Fruit fly (Drosophila melanogaster) whole organism, embryonic: ENCODE data around the gene Sfp35C.

Source experiments
- Adf1 ChIP-seq: fragments of 200-800 bp; sonication (Bioruptor generic); IDR thresholded peaks from 2 replicates; pipeline ENCODE4 v1.3.6; 2022; ENCODE audit warnings: missing biosample characterization, missing genetic modification characterization
- Atf6 ChIP-seq: fragments of 200-800 bp; sonication (Bioruptor generic); IDR thresholded peaks from 2 replicates; pipeline ENCODE4 v1.3.6; 2022; ENCODE audit warnings: missing biosample characterization, missing genetic modification characterization
- B-H2 ChIP-seq: fragments of 200-800 bp; sonication (Bioruptor generic); optimal IDR thresholded peaks from 2 replicates; lab custom pipeline; 2018; ENCODE audit warnings: missing biosample characterization, mild to moderate bottlenecking, missing genetic modification characterization
- BtbVII ChIP-seq: fragments of 200-800 bp; sonication (Bioruptor generic); optimal IDR thresholded peaks from 3 replicates; lab custom pipeline; 2017; ENCODE audit warnings: missing biosample characterization, mild to moderate bottlenecking, missing genetic modification characterization
- C15 ChIP-seq: fragments of 200-800 bp; sonication (Bioruptor generic); IDR thresholded peaks from 3 replicates; pipeline ENCODE4 v1.3.6; 2022; ENCODE audit warnings: missing biosample characterization, missing genetic modification characterization
- CG10959 ChIP-seq: fragments of 200-800 bp; sonication (Bioruptor generic); IDR thresholded peaks from 2 replicates; pipeline ENCODE4 v1.3.6; 2022; ENCODE audit warnings: missing biosample characterization, missing genetic modification characterization
- CG12236 ChIP-seq: fragments of 200-800 bp; sonication (Bioruptor generic); optimal IDR thresholded peaks from 2 replicates; lab custom pipeline; 2016; ENCODE audit warnings: missing biosample characterization, missing genetic modification characterization
- CG12391 ChIP-seq: fragments of 200-800 bp; sonication (Bioruptor generic); optimal IDR thresholded peaks from 3 replicates; lab custom pipeline; 2018; ENCODE audit warnings: missing biosample characterization, mild to moderate bottlenecking, missing genetic modification characterization, moderate library complexity
- CG15073 ChIP-seq: fragments of 200-800 bp; sonication (Bioruptor generic); optimal IDR thresholded peaks from 2 replicates; lab custom pipeline; 2016; ENCODE audit warnings: missing biosample characterization, missing genetic modification characterization
- CG17328 ChIP-seq: fragments of 200-800 bp; sonication (Bioruptor generic); IDR thresholded peaks from 2 replicates; pipeline ENCODE4 v1.3.6; 2022; ENCODE audit warnings: missing biosample characterization, missing genetic modification characterization
- CG18262 ChIP-seq: fragments of 200-800 bp; optimal IDR thresholded peaks from 3 replicates; lab custom pipeline; 2019; ENCODE audit warnings: missing biosample characterization, mild to moderate bottlenecking, missing genetic modification characterization, moderate library complexity
- CG42726 ChIP-seq: fragments of 200-800 bp; sonication (Bioruptor generic); IDR thresholded peaks from 2 replicates; pipeline ENCODE4 v1.3.6; 2022; ENCODE audit warnings: missing biosample characterization, missing genetic modification characterization; ENCODE audit not compliant: partially characterized antibody
- CG43689 ChIP-seq: fragments of 200-800 bp; sonication (Bioruptor generic); IDR thresholded peaks from 2 replicates; pipeline ENCODE4 v1.3.6; 2022; ENCODE audit warnings: missing biosample characterization, missing genetic modification characterization
- CG4617 ChIP-seq: fragments of 200-800 bp; sonication (Bioruptor generic); optimal IDR thresholded peaks from 3 replicates; lab custom pipeline; 2016; ENCODE audit warnings: missing biosample characterization, missing genetic modification characterization, borderline replicate concordance
- CG5245 ChIP-seq: fragments of 200-800 bp; sonication (Bioruptor generic); optimal IDR thresholded peaks from 3 replicates; lab custom pipeline; 2016; ENCODE audit warnings: missing biosample characterization, missing genetic modification characterization
- CG8765 ChIP-seq: fragments of 200-800 bp; sonication (Bioruptor generic); IDR thresholded peaks from 2 replicates; pipeline ENCODE4 v1.3.6; 2022; ENCODE audit warnings: missing biosample characterization, missing genetic modification characterization
- CG8944 ChIP-seq: fragments of 200-800 bp; sonication (Bioruptor generic); optimal IDR thresholded peaks from 3 replicates; lab custom pipeline; 2016; ENCODE audit warnings: missing biosample characterization, missing genetic modification characterization
- CG9876 ChIP-seq: fragments of 200-800 bp; sonication (Bioruptor generic); optimal IDR thresholded peaks from 2 replicates; lab custom pipeline; 2016; ENCODE audit warnings: missing biosample characterization, missing genetic modification characterization
- Doc3 ChIP-seq: fragments of 200-800 bp; sonication (Bioruptor generic); IDR thresholded peaks from 3 replicates; pipeline ENCODE4 v1.3.6; 2022; ENCODE audit warnings: missing biosample characterization, missing genetic modification characterization; ENCODE audit not compliant: partially characterized antibody
- Ets65A ChIP-seq: fragments of 200-800 bp; sonication (Bioruptor generic); peaks from one replicate; lab custom pipeline; 2016; ENCODE audit warnings: missing biosample characterization, missing genetic modification characterization
- Ets97D ChIP-seq: fragments of 200-800 bp; sonication (Bioruptor generic); optimal IDR thresholded peaks from 3 replicates; lab custom pipeline; 2016; ENCODE audit warnings: missing biosample characterization, missing genetic modification characterization
- Fer2 ChIP-seq: fragments of 200-800 bp; sonication (Bioruptor generic); optimal IDR thresholded peaks from 2 replicates; lab custom pipeline; 2018; ENCODE audit warnings: missing biosample characterization, mild to moderate bottlenecking, missing genetic modification characterization, moderate library complexity
- Jarid2 ChIP-seq: fragments of 200-800 bp; sonication (Bioruptor generic); optimal IDR thresholded peaks from 3 replicates; lab custom pipeline; 2017; ENCODE audit warnings: mild to moderate bottlenecking, missing biosample characterization, missing genetic modification reagents, missing genetic modification characterization
- Med ChIP-seq: fragments of 200-800 bp; sonication (Bioruptor generic); peaks from one replicate; lab custom pipeline; 2016; ENCODE audit warnings: missing biosample characterization, missing genetic modification characterization, mild to moderate bottlenecking, inconsistent platforms, moderate library complexity
- Myb ChIP-seq: fragments of 200-800 bp; sonication (Bioruptor generic); optimal IDR thresholded peaks from 2 replicates; lab custom pipeline; 2016; ENCODE audit warnings: missing biosample characterization, missing genetic modification characterization
- Neu2 ChIP-seq: fragments of 200-800 bp; sonication (Bioruptor generic); optimal IDR thresholded peaks from 3 replicates; lab custom pipeline; 2016; ENCODE audit warnings: missing biosample characterization, missing genetic modification characterization, borderline replicate concordance
- Optix ChIP-seq: fragments of 200-800 bp; sonication (Bioruptor generic); IDR thresholded peaks from 3 replicates; pipeline ENCODE4 v1.3.6; 2022; ENCODE audit warnings: missing biosample characterization, missing genetic modification characterization
- Rx ChIP-seq: fragments of 200-800 bp; sonication (Bioruptor generic); IDR thresholded peaks from 2 replicates; pipeline ENCODE4 v1.3.6; 2022; ENCODE audit warnings: missing biosample characterization, missing genetic modification characterization
- Sox102F ChIP-seq: fragments of 200-800 bp; sonication (Bioruptor generic); optimal IDR thresholded peaks from 2 replicates; lab custom pipeline; 2018; ENCODE audit warnings: missing biosample characterization, mild to moderate bottlenecking, missing genetic modification characterization, moderate library complexity
- Spps ChIP-seq: fragments of 200-800 bp; sonication (Bioruptor generic); optimal IDR thresholded peaks from 2 replicates; lab custom pipeline; 2018; ENCODE audit warnings: missing biosample characterization, mild to moderate bottlenecking, missing genetic modification characterization
- chinmo ChIP-seq: fragments of 200-800 bp; sonication (Bioruptor generic); IDR thresholded peaks from 4 replicates; pipeline ENCODE4 v1.3.6; 2022; ENCODE audit warnings: missing biosample characterization, missing genetic modification characterization; ENCODE audit not compliant: partially characterized antibody
- chm ChIP-seq: fragments of 200-800 bp; sonication (Bioruptor generic); IDR thresholded peaks from 2 replicates; pipeline ENCODE4 v1.3.6; 2022; ENCODE audit warnings: missing biosample characterization, missing genetic modification characterization
- dmrt99B ChIP-seq: fragments of 200-800 bp; sonication (Bioruptor generic); optimal IDR thresholded peaks from 2 replicates; lab custom pipeline; 2018; ENCODE audit warnings: missing biosample characterization, mild to moderate bottlenecking, missing genetic modification characterization, moderate library complexity
- fd64A ChIP-seq: fragments of 200-800 bp; sonication (Bioruptor generic); optimal IDR thresholded peaks from 3 replicates; lab custom pipeline; 2018; ENCODE audit warnings: missing biosample characterization, mild to moderate bottlenecking, missing genetic modification characterization
- gcm2 ChIP-seq: fragments of 200-800 bp; sonication (Bioruptor generic); optimal IDR thresholded peaks from 2 replicates; lab custom pipeline; 2016; ENCODE audit warnings: missing biosample characterization, missing genetic modification characterization
- insv ChIP-seq, 2 experiments: fragments of 200-800 bp; sonication (Bioruptor generic); optimal IDR thresholded peaks; 3 replicates each; lab custom pipeline; 2016 to 2018; ENCODE audit warnings: missing biosample characterization in 2 of 2, missing genetic modification characterization in 2 of 2
- p53 ChIP-seq: fragments of 200-800 bp; sonication (Bioruptor generic); optimal IDR thresholded peaks from 2 replicates; lab custom pipeline; 2016; ENCODE audit warnings: missing biosample characterization, missing genetic modification characterization
- pfk ChIP-seq: fragments of 200-800 bp; sonication (Bioruptor generic); optimal IDR thresholded peaks from 2 replicates; lab custom pipeline; 2018; ENCODE audit warnings: missing biosample characterization, mild to moderate bottlenecking, missing genetic modification characterization, moderate library complexity
- psq ChIP-seq: fragments of 200-800 bp; sonication (Bioruptor generic); optimal IDR thresholded peaks from 2 replicates; lab custom pipeline; 2017; ENCODE audit warnings: missing biosample characterization, missing genetic modification characterization
- sc ChIP-seq, 3 experiments: fragments of >200 bp in 2 of 3; fragments of 200-800 bp in 1 of 3; sonication (Bioruptor generic) in 1 of 3; optimal IDR thresholded peaks; 2 replicates in 2 of 3; 3 replicates in 1 of 3; lab custom pipeline; 2017; ENCODE audit warnings: mild to moderate bottlenecking in 1 of 3, missing biosample characterization in 1 of 3, missing genetic modification characterization in 1 of 3, missing genetic modification reagents in 1 of 3
- scrt ChIP-seq: fragments of 200-800 bp; sonication (Bioruptor generic); optimal IDR thresholded peaks from 2 replicates; lab custom pipeline; 2018; ENCODE audit warnings: missing biosample characterization, mild to moderate bottlenecking, missing genetic modification characterization, moderate library complexity
- seq ChIP-seq: fragments of 200-800 bp; sonication (Bioruptor generic); IDR thresholded peaks from 2 replicates; pipeline ENCODE4 v1.3.6; 2022; ENCODE audit warnings: missing biosample characterization, missing genetic modification characterization
- slbo ChIP-seq: fragments of 200-800 bp; sonication (Bioruptor generic); IDR thresholded peaks from 2 replicates; pipeline ENCODE4 v1.3.6; 2022; ENCODE audit warnings: missing biosample characterization, missing genetic modification characterization
- stwl ChIP-seq: fragments of 200-800 bp; sonication (Bioruptor generic); optimal IDR thresholded peaks from 3 replicates; lab custom pipeline; 2018; ENCODE audit warnings: missing biosample characterization, mild to moderate bottlenecking, missing genetic modification characterization, moderate library complexity
- trem ChIP-seq: fragments of 200-800 bp; optimal IDR thresholded peaks from 3 replicates; lab custom pipeline; 2019; ENCODE audit warnings: missing biosample characterization, mild to moderate bottlenecking, missing genetic modification characterization, moderate library complexity
- vvl ChIP-seq: fragments of 200-800 bp; sonication (Bioruptor generic); IDR thresholded peaks from 2 replicates; pipeline ENCODE4 v1.3.6; 2022; ENCODE audit warnings: missing biosample characterization, missing genetic modification characterization
- zen2 ChIP-seq: fragments of 200-800 bp; sonication (Bioruptor generic); IDR thresholded peaks from 3 replicates; pipeline ENCODE4 v1.3.6; 2022; ENCODE audit warnings: missing biosample characterization, missing genetic modification characterization; ENCODE audit not compliant: partially characterized antibody
- zfh1 ChIP-seq: fragments of 200-800 bp; sonication (Bioruptor generic); IDR thresholded peaks from 3 replicates; pipeline ENCODE4 v1.3.6; 2022; ENCODE audit warnings: missing biosample characterization, missing genetic modification characterization

Gene Sfp35C

dm6 chr2L:15248163-15249005 lies 46.5 kb upstream of the Sfp35C start, which contains the start of gene dao (continued):
- 0 out of 2 replicates have a peak, but pooled peaks have one; percentile 11 for TF ChIP-seq Atf6
- TF ChIP-seq Ets65A (GFP tag; lab: Kevin White, UChicago) = peak; percentile 97
- no peak for TF ChIP-seq p53 (GFP tag; lab: Kevin White, UChicago)
- no peak for TF ChIP-seq Jarid2
- peak; percentile 55 for TF ChIP-seq zfh1 (GFP tag; lab: Robert Waterston, UW)
- peak; percentile 30 for TF ChIP-seq BtbVII
- TF ChIP-seq CG8944 = peak; percentile 36
- peak; percentile 52 for TF ChIP-seq stwl (tag; lab: Kevin White, UChicago)
- TF ChIP-seq CG10959 (GFP tag; lab: Robert Waterston, UW) = 0 out of 2 replicates have a peak, but pooled peaks have one; percentile 5
- no peak for TF ChIP-seq Adf1 (GFP tag; lab: Robert Waterston, UW)
- peak; percentile 12 for TF ChIP-seq CG5245 (GFP tag; lab: Kevin White, UChicago)
- TF ChIP-seq slbo = peak; percentile 72
- TF ChIP-seq Ets97D = peak; percentile 59
- TF ChIP-seq CG15073 = no peak
- TF ChIP-seq psq (GFP tag; lab: Kevin White, UChicago) = no peak
- TF ChIP-seq zen2 (GFP tag; lab: Robert Waterston, UW) = peak; percentile 40; the same call in 1 of the 3 replicates
- TF ChIP-seq CG12236 = no peak
- no peak for TF ChIP-seq insv (GFP tag; optimal IDR thresholded peaks at IDR 0.05; lab: Kevin White, UChicago)
- TF ChIP-seq B-H2 = no peak
- TF ChIP-seq seq = no peak
- TF ChIP-seq CG9876 (GFP tag; lab: Kevin White, UChicago) = no peak
- TF ChIP-seq Med = no peak
- no peak for TF ChIP-seq C15 (GFP tag; lab: Robert Waterston, UW)
- TF ChIP-seq Optix (GFP tag; lab: Robert Waterston, UW) = no peak
- peak; percentile 10 for TF ChIP-seq Fer2
- TF ChIP-seq Rx (GFP tag; lab: Robert Waterston, UW) = 0 out of 2 replicates have a peak, but pooled peaks have one; percentile 29
- TF ChIP-seq CG42726 (GFP tag; lab: Robert Waterston, UW) = peak; percentile 48; the same call in 1 of the 2 replicates
- TF ChIP-seq Sox102F (GFP tag; lab: Kevin White, UChicago) = peak; percentile 54
- TF ChIP-seq fd64A (GFP tag; lab: Kevin White, UChicago) = no peak
- no peak for TF ChIP-seq sc (optimal IDR thresholded peaks at IDR 0.05; lab: Kevin White, UChicago)
- no peak for TF ChIP-seq sc (GFP tag; optimal IDR thresholded peaks at IDR 0.05; lab: Kevin White, UChicago)
- TF ChIP-seq Myb = peak; percentile 86
- TF ChIP-seq chm = 0 out of 2 replicates have a peak, but pooled peaks have one; percentile 11
- peak; percentile 46 for TF ChIP-seq CG18262 (tag; lab: Kevin White, UChicago)
- TF ChIP-seq dmrt99B (tag; lab: Kevin White, UChicago) = peak; percentile 33
- TF ChIP-seq trem (tag; lab: Kevin White, UChicago) = peak; percentile 2
- peak; percentile 73 for TF ChIP-seq CG12391 (tag; lab: Kevin White, UChicago)
- TF ChIP-seq Neu2 (GFP tag; lab: Kevin White, UChicago) = no peak
- TF ChIP-seq vvl (GFP tag; lab: Robert Waterston, UW) = peak; percentile 25; the same call in 1 of the 2 replicates
- peak; percentile 73 for TF ChIP-seq Doc3
- no peak for TF ChIP-seq CG4617
- TF ChIP-seq CG17328 = peak; percentile 44; the same call in 1 of the 2 replicates
- no peak for TF ChIP-seq CG43689 (GFP tag; lab: Robert Waterston, UW)
- TF ChIP-seq scrt (GFP tag; lab: Kevin White, UChicago) = no peak
- no peak for TF ChIP-seq gcm2
- no peak for TF ChIP-seq pfk (GFP tag; lab: Kevin White, UChicago)
- TF ChIP-seq CG8765 (GFP tag; lab: Robert Waterston, UW) = no peak
- no peak for TF ChIP-seq Spps
- no peak for TF ChIP-seq chinmo
